Fruit fly (Drosophila melanogaster) whole organism, embryonic: ENCODE results near the gene Set2.

ENCODE experiments used
- Ada2b ChIP-seq: fragments of 200-800 bp; sonication (Bioruptor generic); IDR thresholded peaks from 2 replicates; pipeline ENCODE4 v1.3.6; 2022; ENCODE audit warnings: missing biosample characterization, missing genetic modification characterization
- Bteb2 ChIP-seq: fragments of 200-800 bp; sonication (Bioruptor generic); optimal IDR thresholded peaks from 2 replicates; lab custom pipeline; 2016; ENCODE audit warnings: missing biosample characterization, missing genetic modification characterization
- CG10209 ChIP-seq: fragments of 200-800 bp; sonication (Bioruptor generic); optimal IDR thresholded peaks from 3 replicates; lab custom pipeline; 2017; ENCODE audit warnings: missing biosample characterization, mild to moderate bottlenecking, missing genetic modification characterization, missing genetic modification reagents
- CG12659 ChIP-seq: fragments of 200-800 bp; sonication (Bioruptor generic); optimal IDR thresholded peaks from 3 replicates; lab custom pipeline; 2017; ENCODE audit warnings: mild to moderate bottlenecking, missing biosample characterization, missing genetic modification reagents, missing genetic modification characterization
- CG13123 ChIP-seq: fragments of 200-800 bp; sonication (Bioruptor generic); optimal IDR thresholded peaks from 2 replicates; lab custom pipeline; 2016; ENCODE audit warnings: missing biosample characterization, missing genetic modification characterization
- CG14667 ChIP-seq: fragments of 200-800 bp; sonication (Bioruptor generic); IDR thresholded peaks from 2 replicates; pipeline ENCODE4 v1.3.6; 2022; ENCODE audit warnings: missing biosample characterization, missing genetic modification characterization
- CG15011 ChIP-seq: fragments of 200-800 bp; sonication (Bioruptor generic); optimal IDR thresholded peaks from 3 replicates; lab custom pipeline; 2018; ENCODE audit warnings: missing biosample characterization, mild to moderate bottlenecking, missing genetic modification characterization
- CG1832 ChIP-seq: fragments of 200-800 bp; sonication (Bioruptor generic); optimal IDR thresholded peaks from 2 replicates; lab custom pipeline; 2017; ENCODE audit warnings: missing biosample characterization, mild to moderate bottlenecking, missing genetic modification characterization, inconsistent platforms
- CG2116 ChIP-seq: fragments of 200-800 bp; sonication (Bioruptor generic); optimal IDR thresholded peaks from 3 replicates; lab custom pipeline; 2018; ENCODE audit warnings: missing biosample characterization, mild to moderate bottlenecking, missing genetic modification characterization
- CG3163 ChIP-seq: fragments of 200-800 bp; sonication (Bioruptor generic); optimal IDR thresholded peaks from 3 replicates; lab custom pipeline; 2016; ENCODE audit warnings: missing biosample characterization, missing genetic modification characterization
- CG33557 ChIP-seq: fragments of 200-800 bp; sonication (Bioruptor generic); optimal IDR thresholded peaks from 2 replicates; lab custom pipeline; 2019; ENCODE audit warnings: missing biosample characterization, mild to moderate bottlenecking, missing genetic modification characterization, moderate library complexity
- CG6683 ChIP-seq: fragments of 200-800 bp; sonication (Bioruptor generic); optimal IDR thresholded peaks from 2 replicates; lab custom pipeline; 2017; ENCODE audit warnings: missing biosample characterization, mild to moderate bottlenecking, missing genetic modification characterization, missing genetic modification reagents
- CG8359 ChIP-seq: fragments of 200-800 bp; sonication (Bioruptor generic); optimal IDR thresholded peaks from 2 replicates; lab custom pipeline; 2017; ENCODE audit warnings: missing biosample characterization, mild to moderate bottlenecking, missing genetic modification characterization, borderline replicate concordance
- CG8765 ChIP-seq: fragments of 200-800 bp; sonication (Bioruptor generic); IDR thresholded peaks from 2 replicates; pipeline ENCODE4 v1.3.6; 2022; ENCODE audit warnings: missing biosample characterization, missing genetic modification characterization
- CG9797 ChIP-seq: fragments of 200-800 bp; sonication (Bioruptor generic); optimal IDR thresholded peaks from 3 replicates; lab custom pipeline; 2018; ENCODE audit warnings: missing biosample characterization, mild to moderate bottlenecking, missing genetic modification characterization
- D ChIP-seq, 2 experiments: fragments of 200-800 bp in 1 of 2; fragments of >200 bp in 1 of 2; sonication (Bioruptor generic) in 1 of 2; optimal IDR thresholded peaks; 2 replicates in 1 of 2; 3 replicates in 1 of 2; lab custom pipeline; 2017; ENCODE audit warnings: mild to moderate bottlenecking in 1 of 2, missing biosample characterization in 1 of 2, missing genetic modification characterization in 1 of 2, missing genetic modification reagents in 1 of 2
- Dbx ChIP-seq: fragments of 200-800 bp; sonication (Bioruptor generic); IDR thresholded peaks from 3 replicates; pipeline ENCODE4 v1.3.6; 2022; ENCODE audit warnings: missing biosample characterization, missing genetic modification characterization
- Dek ChIP-seq: fragments of 200-800 bp; sonication (Bioruptor generic); optimal IDR thresholded peaks from 3 replicates; lab custom pipeline; 2019; ENCODE audit warnings: missing biosample characterization, mild to moderate bottlenecking, missing genetic modification characterization, moderate library complexity
- HLH54F ChIP-seq: fragments of 200-800 bp; sonication (Bioruptor generic); optimal IDR thresholded peaks from 3 replicates; lab custom pipeline; 2016; ENCODE audit warnings: missing biosample characterization, missing genetic modification characterization
- HmgZ ChIP-seq: fragments of 200-800 bp; sonication (Bioruptor generic); optimal IDR thresholded peaks from 2 replicates; lab custom pipeline; 2018; ENCODE audit warnings: missing biosample characterization, mild to moderate bottlenecking, missing genetic modification characterization
- Hr51 ChIP-seq, 2 experiments: fragments of 200-800 bp; sonication (Bioruptor generic); optimal IDR thresholded peaks; 2 replicates in 1 of 2; 3 replicates in 1 of 2; lab custom pipeline; 2016 to 2018; ENCODE audit warnings: missing biosample characterization in 2 of 2, missing genetic modification characterization in 2 of 2, mild to moderate bottlenecking in 1 of 2, moderate library complexity in 1 of 2
- MTF-1 ChIP-seq: fragments of 200-800 bp; sonication (Bioruptor generic); optimal IDR thresholded peaks from 2 replicates; lab custom pipeline; 2018; ENCODE audit warnings: missing biosample characterization, mild to moderate bottlenecking, missing genetic modification characterization, borderline replicate concordance
- Pdp1 ChIP-seq, 2 experiments: fragments of 200-800 bp; sonication (Bioruptor generic); optimal IDR thresholded peaks; 3 replicates each; lab custom pipeline; 2016; ENCODE audit warnings: missing biosample characterization in 2 of 2, missing genetic modification characterization in 2 of 2, mild to moderate bottlenecking in 1 of 2, moderate library complexity in 1 of 2
- Scr ChIP-seq: fragments of 200-800 bp; sonication (Bioruptor generic); IDR thresholded peaks from 2 replicates; pipeline ENCODE4 v1.3.6; 2022; ENCODE audit warnings: missing biosample characterization, missing genetic modification characterization; ENCODE audit not compliant: partially characterized antibody
- Ssrp ChIP-seq: fragments of 200-800 bp; sonication (Bioruptor generic); optimal IDR thresholded peaks from 2 replicates; lab custom pipeline; 2018; ENCODE audit warnings: missing biosample characterization, mild to moderate bottlenecking, missing genetic modification characterization, moderate library complexity
- Stat92E ChIP-seq, 3 experiments: fragments of >200 bp in 2 of 3; fragments of 200-800 bp in 1 of 3; sonication (Bioruptor generic) in 1 of 3; optimal IDR thresholded peaks; 2 replicates each; lab custom pipeline; 2017 to 2019; ENCODE audit warnings: missing biosample characterization in 3 of 3, missing genetic modification characterization in 3 of 3, mild to moderate bottlenecking in 1 of 3, moderate library complexity in 1 of 3
- Vsx1 ChIP-seq: fragments of 200-800 bp; sonication (Bioruptor generic); optimal IDR thresholded peaks from 2 replicates; lab custom pipeline; 2017; ENCODE audit warnings: missing biosample characterization, mild to moderate bottlenecking, missing genetic modification characterization, missing genetic modification reagents
- Xbp1 ChIP-seq: fragments of 200-800 bp; sonication (Bioruptor generic); optimal IDR thresholded peaks from 3 replicates; lab custom pipeline; 2016; ENCODE audit warnings: missing biosample characterization, mild to moderate bottlenecking, missing genetic modification characterization
- bbx ChIP-seq: fragments of 200-800 bp; sonication (Bioruptor generic); IDR thresholded peaks from 2 replicates; pipeline ENCODE4 v1.3.6; 2022; ENCODE audit warnings: missing biosample characterization, missing genetic modification characterization; ENCODE audit not compliant: partially characterized antibody
- chif ChIP-seq, 2 experiments: fragments of 200-800 bp; sonication (Bioruptor generic); optimal IDR thresholded peaks; 3 replicates each; lab custom pipeline; 2016; ENCODE audit warnings: missing biosample characterization in 2 of 2, missing genetic modification characterization in 2 of 2
- chm ChIP-seq: fragments of 200-800 bp; sonication (Bioruptor generic); IDR thresholded peaks from 2 replicates; pipeline ENCODE4 v1.3.6; 2022; ENCODE audit warnings: missing biosample characterization, missing genetic modification characterization
- chn ChIP-seq: fragments of 200-800 bp; sonication (Bioruptor generic); optimal IDR thresholded peaks from 2 replicates; lab custom pipeline; 2016; ENCODE audit warnings: missing biosample characterization, missing genetic modification characterization
- crol ChIP-seq: fragments of 200-800 bp; sonication (Bioruptor generic); IDR thresholded peaks from 2 replicates; pipeline ENCODE4 v1.3.6; 2022; ENCODE audit warnings: missing biosample characterization, missing genetic modification characterization
- crp ChIP-seq, 2 experiments: fragments of 200-800 bp; sonication (Bioruptor generic); optimal IDR thresholded peaks; 2 replicates in 1 of 2; 3 replicates in 1 of 2; lab custom pipeline; 2017; ENCODE audit warnings: missing biosample characterization in 2 of 2, missing genetic modification characterization in 2 of 2, mild to moderate bottlenecking in 1 of 2, moderate library complexity in 1 of 2
- emc ChIP-seq: fragments of 200-800 bp; sonication (Bioruptor generic); optimal IDR thresholded peaks from 2 replicates; lab custom pipeline; 2016; ENCODE audit warnings: missing biosample characterization, missing genetic modification characterization
- en ChIP-seq: fragments of 200-800 bp; sonication (Bioruptor generic); optimal IDR thresholded peaks from 2 replicates; lab custom pipeline; 2016; ENCODE audit warnings: missing biosample characterization, missing genetic modification characterization
- gce ChIP-seq: fragments of 200-800 bp; sonication (Bioruptor generic); IDR thresholded peaks from 3 replicates; pipeline ENCODE4 v1.3.6; 2022; ENCODE audit warnings: missing biosample characterization, missing genetic modification characterization
- gem ChIP-seq: fragments of 200-800 bp; sonication (Bioruptor generic); optimal IDR thresholded peaks from 2 replicates; lab custom pipeline; 2019; ENCODE audit warnings: missing biosample characterization, mild to moderate bottlenecking, missing genetic modification characterization, moderate library complexity
- ind ChIP-seq: fragments of 200-800 bp; sonication (Bioruptor generic); optimal IDR thresholded peaks from 3 replicates; lab custom pipeline; 2016; ENCODE audit warnings: missing biosample characterization, missing genetic modification characterization
- psq ChIP-seq: fragments of 200-800 bp; sonication (Bioruptor generic); optimal IDR thresholded peaks from 2 replicates; lab custom pipeline; 2017; ENCODE audit warnings: missing biosample characterization, missing genetic modification characterization
- sens ChIP-seq: fragments of 200-800 bp; sonication (Bioruptor generic); peaks from one replicate; lab custom pipeline; 2016; ENCODE audit warnings: missing biosample characterization, missing genetic modification characterization
- sim ChIP-seq: fragments of 200-800 bp; sonication (Bioruptor generic); IDR thresholded peaks from 2 replicates; pipeline ENCODE4 v1.3.6; 2022; ENCODE audit warnings: missing biosample characterization, missing genetic modification characterization
- sima ChIP-seq: fragments of 200-800 bp; sonication (Bioruptor generic); optimal IDR thresholded peaks from 2 replicates; lab custom pipeline; 2016; ENCODE audit warnings: missing biosample characterization, missing genetic modification characterization
- stwl ChIP-seq: fragments of 200-800 bp; sonication (Bioruptor generic); optimal IDR thresholded peaks from 3 replicates; lab custom pipeline; 2018; ENCODE audit warnings: missing biosample characterization, mild to moderate bottlenecking, missing genetic modification characterization, moderate library complexity
- tup ChIP-seq: fragments of 200-800 bp; sonication (Bioruptor generic); optimal IDR thresholded peaks from 2 replicates; lab custom pipeline; 2016; ENCODE audit warnings: missing biosample characterization, mild to moderate bottlenecking, missing genetic modification characterization, moderate library complexity
- z ChIP-seq: fragments of 200-800 bp; sonication (Bioruptor generic); IDR thresholded peaks from 3 replicates; pipeline ENCODE4 v1.3.6; 2022; ENCODE audit warnings: missing biosample characterization, missing genetic modification characterization

Set2 gene

DNA sequence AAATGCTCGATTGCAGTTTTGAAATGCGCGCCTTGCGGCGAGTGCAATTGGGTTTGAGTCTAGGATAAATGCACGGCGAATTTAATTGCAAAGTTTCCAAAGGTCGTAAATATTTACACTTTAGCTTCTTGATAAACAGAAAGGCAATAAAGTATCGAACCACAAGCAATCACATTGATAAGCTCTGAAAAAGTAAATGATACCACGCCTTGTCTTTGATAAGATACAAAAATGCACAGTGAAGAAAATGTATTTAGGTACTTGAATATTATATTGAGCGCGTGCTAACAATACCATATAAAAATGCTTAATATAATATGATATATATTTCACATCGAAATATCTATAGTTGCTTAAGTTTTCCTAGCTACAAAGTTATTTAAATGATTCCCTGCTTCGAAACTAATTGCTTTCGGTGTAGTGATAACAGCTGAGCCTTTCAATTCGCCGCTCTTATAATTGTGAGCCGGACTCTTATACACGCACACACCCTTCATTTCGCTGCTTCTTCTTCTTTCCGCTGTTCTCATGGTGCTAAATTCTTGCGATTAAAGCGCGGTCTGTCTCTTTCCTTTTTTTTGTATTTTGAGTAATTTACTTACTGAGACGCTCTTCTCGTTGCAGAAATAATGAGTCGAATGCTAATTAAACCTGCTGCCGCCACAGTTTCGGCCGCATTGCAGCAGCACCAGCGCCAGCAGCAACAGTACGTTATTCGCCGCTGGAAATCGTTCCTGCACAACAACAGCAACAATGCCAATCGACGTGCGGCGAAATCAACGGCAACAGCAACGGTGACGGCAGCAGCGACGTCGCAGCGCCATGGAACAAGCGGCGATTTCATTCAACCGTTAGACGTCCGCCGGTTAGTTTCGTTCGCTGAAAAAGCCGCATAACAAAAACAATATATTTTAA lies 39.5 kb upstream of the Set2 start (continued):
- TF ChIP-seq CG2116 (GFP tag; lab: Kevin White, UChicago) (peak; percentile 44), Bteb2 (GFP tag; lab: Kevin White, UChicago) (peak; percentile 29), CG14667 (GFP tag; lab: Robert Waterston, UW) (peak; percentile 71), Ada2b (GFP tag; lab: Robert Waterston, UW) (peak; percentile 80), Pdp1 (GFP tag; optimal IDR thresholded peaks at IDR 0.05; lab: Kevin White, UChicago) (peak in 1 of 2 experiments; percentile 24), CG9797 (GFP tag; lab: Kevin White, UChicago) (no peak), Stat92E (GFP tag; optimal IDR thresholded peaks at IDR 0.05; lab: Kevin White, UChicago) (peak in 1 of 3 experiments; percentile 33), CG8359 (GFP tag; lab: Kevin White, UChicago) (no peak), CG33557 (GFP tag; lab: Kevin White, UChicago) (peak; percentile 59), crol (GFP tag; lab: Robert Waterston, UW) (no peak), ind (GFP tag; lab: Kevin White, UChicago) (peak; percentile 84), sim (GFP tag; lab: Robert Waterston, UW) (peak; percentile 59; the same call in 1 of the 2 replicates), sens (GFP tag; lab: Kevin White, UChicago) (peak; percentile 91), Xbp1 (peak; percentile 86), en (GFP tag; lab: Kevin White, UChicago) (no peak), bbx (GFP tag; lab: Robert Waterston, UW) (no peak), emc (GFP tag; lab: Kevin White, UChicago) (no peak), CG6683 (GFP tag; lab: Kevin White, UChicago) (peak; percentile 67), chm (GFP tag; lab: Robert Waterston, UW) (peak; percentile 80), D (optimal IDR thresholded peaks at IDR 0.05; lab: Kevin White, UChicago) (no peak), D (GFP tag; optimal IDR thresholded peaks at IDR 0.05; lab: Kevin White, UChicago) (peak; percentile 83), Hr51 (GFP tag; optimal IDR thresholded peaks at IDR 0.05; lab: Kevin White, UChicago) (peak; percentile 34 to 91), HLH54F (GFP tag; lab: Kevin White, UChicago) (peak; percentile 26), chif (GFP tag; optimal IDR thresholded peaks at IDR 0.05; lab: Kevin White, UChicago) (peak; percentile 18 to 36), HmgZ (tag; lab: Kevin White, UChicago) (peak; percentile 85), MTF-1 (GFP tag; lab: Kevin White, UChicago) (peak; percentile 46), crp (GFP tag; optimal IDR thresholded peaks at IDR 0.05; lab: Kevin White, UChicago) (peak in 1 of 2 experiments; percentile 76), Scr (GFP tag; lab: Robert Waterston, UW) (no peak), Dbx (GFP tag; lab: Robert Waterston, UW) (peak; percentile 77), sima (GFP tag; lab: Kevin White, UChicago) (no peak), gem (tag; lab: Kevin White, UChicago) (peak; percentile 94), Ssrp (tag; lab: Kevin White, UChicago) (peak; percentile 81), psq (GFP tag; lab: Kevin White, UChicago) (peak; percentile 14), z (GFP tag; lab: Robert Waterston, UW) (peak; percentile 79; the same call in 2 of the 3 replicates), CG3163 (GFP tag; lab: Kevin White, UChicago) (no peak), CG12659 (GFP tag; lab: Kevin White, UChicago) (peak; percentile 82), CG1832 (GFP tag; lab: Kevin White, UChicago) (no peak), stwl (tag; lab: Kevin White, UChicago) (peak; percentile 10), gce (GFP tag; lab: Robert Waterston, UW) (peak; percentile 73; the same call in 1 of the 3 replicates), Vsx1 (GFP tag; lab: Kevin White, UChicago) (peak; percentile 58), Dek (tag; lab: Kevin White, UChicago) (peak; percentile 81), chn (GFP tag; lab: Kevin White, UChicago) (peak; percentile 35), CG13123 (GFP tag; lab: Kevin White, UChicago) (peak; percentile 70), tup (GFP tag; lab: Kevin White, UChicago) (no peak), CG15011 (peak; percentile 74), CG8765 (GFP tag; lab: Robert Waterston, UW) (peak; percentile 41; the same call in 1 of the 2 replicates), CG10209 (peak; percentile 86)
